Worm (Caenorhabditis elegans) whole organism, L3 larva: ENCODE results near the gene Y113G7A.13.

Experiments
- ZK546.5 ChIP-seq: sonication (generic microtip); optimal IDR thresholded peaks from 2 replicates; lab custom pipeline; 2017; ENCODE audit warnings: missing biosample characterization, missing genetic modification characterization
- lin-39 ChIP-seq: fragments of 150-350 bp; optimal IDR thresholded peaks from 2 replicates; lab custom pipeline; 2018; ENCODE audit warnings: missing biosample characterization, missing genetic modification reagents, missing genetic modification characterization
- nhr-12 ChIP-seq: fragments of 150-350 bp; optimal IDR thresholded peaks from 2 replicates; lab custom pipeline; 2014; ENCODE audit warnings: missing biosample characterization, missing genetic modification characterization
- nhr-43 ChIP-seq: sonication (generic microtip); optimal IDR thresholded peaks from 2 replicates; lab custom pipeline; 2016; ENCODE audit warnings: mild to moderate bottlenecking, missing genetic modification characterization, missing compliant biosample characterization; ENCODE audit not compliant: poor library complexity, severe bottlenecking
- ztf-4 ChIP-seq: fragments of 150-350 bp; optimal IDR thresholded peaks from 2 replicates; lab custom pipeline; 2014; ENCODE audit warnings: missing biosample characterization, missing genetic modification characterization

DNA sequence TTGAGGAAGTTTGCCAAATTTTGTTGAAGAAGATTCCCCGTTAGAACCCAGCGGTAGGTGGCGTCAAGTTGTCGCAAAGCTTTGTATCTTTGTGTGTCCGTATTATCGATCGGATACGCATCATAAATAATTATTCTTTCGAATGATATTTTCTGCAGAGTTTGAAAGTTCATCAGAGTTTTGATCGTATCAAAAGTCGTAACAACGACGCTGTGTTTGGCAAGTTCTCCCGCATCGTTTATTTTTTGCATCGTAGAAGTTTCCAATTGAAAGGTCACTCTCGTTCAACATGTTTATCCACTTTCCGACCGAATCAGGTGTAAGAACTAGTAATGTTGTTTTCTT is 15.1 kb downstream of the Y113G7A.13 start:
- no peak for TF ChIP-seq nhr-43 (tag; lab: Kevin White, UChicago)
- no peak for TF ChIP-seq ZK546.5 (tag; lab: Kevin White, UChicago)
- no peak for TF ChIP-seq ztf-4 (tag; lab: Kevin White, UChicago)
- TF ChIP-seq nhr-12 = no peak
- TF ChIP-seq lin-39 (tag; lab: Kevin White, UChicago) = no peak
